Fruit fly (Drosophila melanogaster) S2 (cell line): ENCODE results near the gene CG10560.

Experiments
- CG8478 ChIP-seq: fragments of >200 bp; optimal IDR thresholded peaks from 2 replicates; lab custom pipeline; 2018
- CTCF ChIP-seq, 2 experiments: fragments of >200 bp; optimal IDR thresholded peaks; 2 replicates each; lab custom pipeline; 2018

dm6 chr3R:25320898-25321297, 997 bp upstream of the CG10560 start:
- TF ChIP-seq CG8478 (lab: Kevin White, UChicago), result no peak
- TF ChIP-seq CTCF (optimal IDR thresholded peaks at IDR 0.05; lab: Kevin White, UChicago), result no peak
